Fruit fly (Drosophila melanogaster): ENCODE data around the gene Whamy.

Whamy gene

dm6 chr3R:9800644-9801330, 26.6 kb upstream of the Whamy start, which contains the start of the genes CG9467 and CG8526 (continued):
- TF ChIP-seq ab (GFP tag; optimal IDR thresholded peaks at IDR 0.05): no peak
- peak; percentile 50; the same call in 1 of the 3 replicates for TF ChIP-seq CG34422 (GFP tag; IDR thresholded peaks at IDR 0.05)
- TF ChIP-seq trh (GFP tag; optimal IDR thresholded peaks at IDR 0.05): peak; percentile 29
- TF ChIP-seq gce (GFP tag; IDR thresholded peaks at IDR 0.05): no peak
- TF ChIP-seq CG5180 (GFP tag; optimal IDR thresholded peaks at IDR 0.05): no peak
- no peak for TF ChIP-seq Hand (GFP tag; optimal IDR thresholded peaks at IDR 0.05)
- TF ChIP-seq unpg (GFP tag; optimal IDR thresholded peaks at IDR 0.05): peak; percentile 55
- TF ChIP-seq Pdp1 (GFP tag; optimal IDR thresholded peaks at IDR 0.05): no peak
- no peak for TF ChIP-seq gsb (GFP tag; IDR thresholded peaks at IDR 0.05)
- TF ChIP-seq sim (GFP tag; IDR thresholded peaks at IDR 0.05): no peak
- TF ChIP-seq CG6765 (GFP tag; optimal IDR thresholded peaks at IDR 0.05): peak; percentile 2
- TF ChIP-seq CG18476 (GFP tag; optimal IDR thresholded peaks at IDR 0.05): peak; percentile 25
- peak; percentile 80 for TF ChIP-seq Xbp1 (GFP tag; optimal IDR thresholded peaks at IDR 0.05)
- no peak for TF ChIP-seq Mes4 (GFP tag; optimal IDR thresholded peaks at IDR 0.05)
- peak; percentile 55 for TF ChIP-seq twi (tag; optimal IDR thresholded peaks at IDR 0.05)
- TF ChIP-seq CG10959 (GFP tag; IDR thresholded peaks at IDR 0.05): no peak
- peak; percentile 59 for TF ChIP-seq CG12155 (GFP tag; optimal IDR thresholded peaks at IDR 0.05)
- peak; percentile 89 for TF ChIP-seq BEAF-32 (GFP tag; optimal IDR thresholded peaks at IDR 0.05)
- TF ChIP-seq fd96Cb (tag; optimal IDR thresholded peaks at IDR 0.05): peak; percentile 36
- 0 out of 3 replicates have a peak, but pooled peaks have one; percentile 9 for TF ChIP-seq Mrtf (GFP tag; IDR thresholded peaks at IDR 0.05)
- TF ChIP-seq nmo (GFP tag; optimal IDR thresholded peaks at IDR 0.05): peak; percentile 91
- peak; percentile 76 for TF ChIP-seq CG7928 (GFP tag; optimal IDR thresholded peaks at IDR 0.05)
- TF ChIP-seq CG10431 (GFP tag; optimal IDR thresholded peaks at IDR 0.05): no peak
- TF ChIP-seq Meics (GFP tag; optimal IDR thresholded peaks at IDR 0.05): peak; percentile 55
- TF ChIP-seq BtbVII (GFP tag; optimal IDR thresholded peaks at IDR 0.05): no peak
- TF ChIP-seq CG18619 (GFP tag; optimal IDR thresholded peaks at IDR 0.05): peak; percentile 56
- peak; percentile 50 for TF ChIP-seq PHDP (tag; optimal IDR thresholded peaks at IDR 0.05)
- no peak for TF ChIP-seq GATAe (GFP tag; conservative IDR thresholded peaks at IDR 0.05)
- no peak for TF ChIP-seq Nf-YB (GFP tag; optimal IDR thresholded peaks at IDR 0.05)
- TF ChIP-seq eyg (GFP tag; optimal IDR thresholded peaks at IDR 0.05): no peak
- no peak for TF ChIP-seq gcm2 (GFP tag; optimal IDR thresholded peaks at IDR 0.05)
- no peak for TF ChIP-seq Hr78 (GFP tag; optimal IDR thresholded peaks at IDR 0.05)
- TF ChIP-seq Neu2 (GFP tag; optimal IDR thresholded peaks at IDR 0.05; ENCODE audit: borderline replicate concordance): no peak
- 0 out of 2 replicates have a peak, but pooled peaks have one; percentile 9 for TF ChIP-seq sens-2 (GFP tag; IDR thresholded peaks at IDR 0.05)
- TF ChIP-seq CG2120 (GFP tag; optimal IDR thresholded peaks at IDR 0.05): peak; percentile 74
- peak; percentile 65 for TF ChIP-seq CG31388 (GFP tag; optimal IDR thresholded peaks at IDR 0.05)
- TF ChIP-seq Dp (GFP tag; optimal IDR thresholded peaks at IDR 0.05): peak; percentile 77
- TF ChIP-seq H2.0 (GFP tag; IDR thresholded peaks at IDR 0.05): peak; percentile 50
- no peak for TF ChIP-seq CG7271 (tag; optimal IDR thresholded peaks at IDR 0.05)
- TF ChIP-seq CG18764 (GFP tag; optimal IDR thresholded peaks at IDR 0.05): no peak
- TF ChIP-seq Gug (GFP tag; IDR thresholded peaks at IDR 0.05): peak; percentile 57; the same call in 3 of the 4 replicates
- TF ChIP-seq trem (tag; optimal IDR thresholded peaks at IDR 0.05): peak; percentile 79
- TF ChIP-seq pnt (GFP tag; optimal IDR thresholded peaks at IDR 0.05): no peak
- TF ChIP-seq ind (GFP tag; optimal IDR thresholded peaks at IDR 0.05): peak; percentile 79
- peak; percentile 58; the same call in 1 of the 2 replicates for TF ChIP-seq sisA (GFP tag; IDR thresholded peaks at IDR 0.05)
- TF ChIP-seq scrt (GFP tag; optimal IDR thresholded peaks at IDR 0.05): no peak
- no peak for TF ChIP-seq psq (GFP tag; optimal IDR thresholded peaks at IDR 0.05)
- no peak for TF ChIP-seq HmgD (GFP tag; optimal IDR thresholded peaks at IDR 0.05)
- no peak for TF ChIP-seq kni (GFP tag; optimal IDR thresholded peaks at IDR 0.05)

Data from whole organism, embryonic.